Worm (Caenorhabditis elegans) whole organism, L4/young adult: ENCODE data around the gene C05C10.8.

Experiments
- W03F9.2 ChIP-seq: fragments of 150-350 bp; optimal IDR thresholded peaks from 2 replicates; lab custom pipeline; 2014; ENCODE audit warnings: missing biosample characterization, missing genetic modification characterization
- dao-5 ChIP-seq: sonication (generic microtip); optimal IDR thresholded peaks from 2 replicates; lab custom pipeline; 2016; ENCODE audit warnings: missing genotype, missing genetic modification characterization, moderate library complexity, missing compliant biosample characterization
- him-1 ChIP-seq: sonication (generic microtip); optimal IDR thresholded peaks from 2 replicates; lab custom pipeline; 2016; ENCODE audit warnings: missing genotype, missing genetic modification reagents, missing genetic modification characterization, missing compliant biosample characterization

- TF ChIP-seq him-1 (tag; lab: Kevin White, UChicago) (no peak), dao-5 (tag; lab: Kevin White, UChicago) (no peak), W03F9.2 (tag; lab: Kevin White, UChicago) (no peak)
These were observed 26.6 kb downstream of the C05C10.8 start, which contains the start of gene vgln-1 for ce11 chrII:9891031-9891689.
